Fruit fly (Drosophila melanogaster): ENCODE measurements around the gene Cpr67Fa1.
A peak's percentile ranks its signal among the peaks of the same experiment; 100 is the strongest.

Gene Cpr67Fa1

DNA sequence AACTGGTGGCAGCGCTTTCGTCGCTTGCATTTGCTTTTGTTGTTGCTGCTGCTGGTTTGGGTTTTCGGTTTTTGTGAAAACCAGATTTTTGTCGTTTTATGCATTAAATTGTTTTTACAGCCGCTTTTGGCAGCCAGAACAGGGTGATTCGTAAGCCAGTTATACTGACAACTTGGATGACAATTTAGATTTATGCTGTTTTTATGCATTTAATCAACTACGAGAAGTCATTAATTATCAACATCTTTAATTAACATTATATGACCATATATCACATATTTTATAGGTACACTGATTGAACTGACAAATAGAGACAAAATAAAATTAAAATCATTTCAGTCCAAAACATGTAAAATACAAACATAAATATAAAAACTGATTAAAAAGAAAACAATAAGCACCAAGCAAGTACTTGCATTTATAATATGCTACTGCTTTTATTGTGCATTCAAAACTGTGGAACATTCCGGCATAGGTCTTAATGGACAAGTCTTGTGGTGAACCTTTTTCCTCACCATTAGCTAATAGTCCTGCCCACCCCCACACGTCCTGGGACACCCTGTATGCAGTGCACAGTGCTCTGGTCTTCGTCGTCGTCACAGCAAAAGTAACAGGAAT is 34.9 kb upstream of the Cpr67Fa1 start (continued):
- TF ChIP-seq CG15336 (GFP tag; IDR thresholded peaks at IDR 0.05) (peak; percentile 74; the same call in 1 of the 2 replicates), fd59A (GFP tag; optimal IDR thresholded peaks at IDR 0.05) (peak; percentile 91), CG9139 (GFP tag; optimal IDR thresholded peaks at IDR 0.05) (peak; percentile 22), Hr4 (GFP tag; optimal IDR thresholded peaks at IDR 0.05) (peak; percentile 88), net (GFP tag; optimal IDR thresholded peaks at IDR 0.05) (peak; percentile 93), cyc (GFP tag; optimal IDR thresholded peaks at IDR 0.05) (peak; percentile 90), CG6276 (GFP tag; optimal IDR thresholded peaks at IDR 0.05) (peak; percentile 90), CG34406 (GFP tag; optimal IDR thresholded peaks at IDR 0.05) (peak; percentile 90), Lpt (GFP tag; optimal IDR thresholded peaks at IDR 0.05) (peak; percentile 81), CG10669 (GFP tag; optimal IDR thresholded peaks at IDR 0.05) (peak; percentile 82), CG32006 (GFP tag; optimal IDR thresholded peaks at IDR 0.05) (peak; percentile 96), CG11902 (GFP tag; optimal IDR thresholded peaks at IDR 0.05) (peak; percentile 78), fkh (GFP tag; optimal IDR thresholded peaks at IDR 0.05) (no peak), Hr38 (GFP tag; optimal IDR thresholded peaks at IDR 0.05) (no peak), OdsH (GFP tag; optimal IDR thresholded peaks at IDR 0.05) (peak; percentile 92), Met (GFP tag; optimal IDR thresholded peaks at IDR 0.05) (peak; percentile 94), svp (GFP tag) (peak; percentile 95), dsx (GFP tag; optimal IDR thresholded peaks at IDR 0.05; ENCODE audit: poor library complexity, severe bottlenecking) (peak; percentile 72), lz (GFP tag; optimal IDR thresholded peaks at IDR 0.05) (peak; percentile 93)

DNA sequence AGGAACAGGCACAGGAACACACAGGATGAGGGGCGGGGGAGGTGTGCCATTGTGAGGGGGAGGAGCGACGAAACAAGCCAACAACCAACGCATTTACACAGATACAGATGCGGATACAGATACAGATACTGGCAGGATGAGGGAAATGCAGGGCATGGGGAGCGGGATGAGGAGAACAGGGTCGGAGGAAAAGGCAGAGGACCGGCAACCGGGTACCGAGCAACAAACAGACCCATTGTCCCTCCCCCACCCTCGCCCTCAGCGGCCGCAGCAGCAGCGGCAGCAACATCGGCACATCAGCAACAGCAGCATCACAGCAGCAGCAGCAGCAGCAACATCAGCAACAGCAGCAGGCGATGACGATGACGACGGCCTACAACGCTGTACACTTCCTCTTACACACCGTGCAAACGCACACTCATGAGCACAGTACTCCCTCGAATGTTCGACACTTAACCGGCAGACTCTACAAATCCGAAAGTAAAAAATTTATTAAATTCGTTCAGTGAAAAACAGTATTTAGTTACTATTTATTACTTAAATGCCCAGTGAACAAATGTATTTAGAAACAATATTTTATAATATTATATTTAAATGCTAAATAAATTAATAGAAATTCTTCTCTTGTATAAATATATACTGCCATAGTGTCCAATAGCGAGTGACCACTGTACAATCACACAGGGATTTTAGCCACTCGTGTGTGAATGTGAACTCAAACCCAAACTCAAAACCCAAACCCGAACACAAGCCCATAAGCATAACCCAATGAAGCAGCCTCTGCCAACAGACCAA is 34.2 kb upstream of the Cpr67Fa1 start:
- peak; percentile 19 for TF ChIP-seq fd85E (GFP tag; optimal IDR thresholded peaks at IDR 0.05)
- peak; percentile 92 for TF ChIP-seq dsx (GFP tag; optimal IDR thresholded peaks at IDR 0.05; ENCODE audit: poor library complexity, severe bottlenecking)
- TF ChIP-seq CG1621 (tag; optimal IDR thresholded peaks at IDR 0.05) = peak; percentile 66
- peak; percentile 96 for TF ChIP-seq CG10631 (GFP tag; optimal IDR thresholded peaks at IDR 0.05)
- peak; percentile 83 for TF ChIP-seq CG11294 (GFP tag; IDR thresholded peaks at IDR 0.05)
- TF ChIP-seq Lpt (GFP tag; optimal IDR thresholded peaks at IDR 0.05) = peak; percentile 73
- TF ChIP-seq Ets21C (GFP tag; optimal IDR thresholded peaks at IDR 0.05) = peak; percentile 73
- peak; percentile 80 for TF ChIP-seq Hr39 (GFP tag; optimal IDR thresholded peaks at IDR 0.05)
- TF ChIP-seq CG34406 (GFP tag; optimal IDR thresholded peaks at IDR 0.05) = peak; percentile 93
- peak; percentile 87 for TF ChIP-seq lz (GFP tag; optimal IDR thresholded peaks at IDR 0.05)
- peak; percentile 59 for TF ChIP-seq Eip75B (GFP tag; optimal IDR thresholded peaks at IDR 0.05)
- peak; percentile 87 for TF ChIP-seq cyc (GFP tag; optimal IDR thresholded peaks at IDR 0.05)
- TF ChIP-seq CG8119 (GFP tag; IDR thresholded peaks at IDR 0.05) = peak; percentile 96
- peak; percentile 92 for TF ChIP-seq OdsH (GFP tag; optimal IDR thresholded peaks at IDR 0.05)
- TF ChIP-seq Sox14 (GFP tag; optimal IDR thresholded peaks at IDR 0.05) = peak; percentile 83
- peak; percentile 87 for TF ChIP-seq Met (GFP tag; optimal IDR thresholded peaks at IDR 0.05)
- peak; percentile 83 for TF ChIP-seq Gug (GFP tag; IDR thresholded peaks at IDR 0.05)
- TF ChIP-seq CG6276 (GFP tag; optimal IDR thresholded peaks at IDR 0.05) = peak; percentile 89
- peak; percentile 56 for TF ChIP-seq vri (GFP tag; optimal IDR thresholded peaks at IDR 0.05)
- TF ChIP-seq CG3919 (GFP tag; optimal IDR thresholded peaks at IDR 0.05) = peak; percentile 93
- TF ChIP-seq net (GFP tag; optimal IDR thresholded peaks at IDR 0.05) = peak; percentile 80
- peak; percentile 93 for TF ChIP-seq CG11902 (GFP tag; optimal IDR thresholded peaks at IDR 0.05)
- TF ChIP-seq CG4318 (GFP tag; optimal IDR thresholded peaks at IDR 0.05) = peak; percentile 90
- TF ChIP-seq Sox15 (GFP tag; optimal IDR thresholded peaks at IDR 0.05) = peak; percentile 88
- TF ChIP-seq Hr4 (GFP tag; optimal IDR thresholded peaks at IDR 0.05) = peak; percentile 84
- TF ChIP-seq Eip78C (GFP tag) = peak; percentile 95
- peak; percentile 84 for TF ChIP-seq topi (GFP tag; optimal IDR thresholded peaks at IDR 0.05)
- peak; percentile 80 for TF ChIP-seq CG8319 (GFP tag; optimal IDR thresholded peaks at IDR 0.05)
- peak; percentile 86 for TF ChIP-seq CG6163 (GFP tag; IDR thresholded peaks at IDR 0.05)
- TF ChIP-seq salr (GFP tag; optimal IDR thresholded peaks at IDR 0.05) = peak; percentile 57 to 76
- TF ChIP-seq CG15336 (GFP tag; IDR thresholded peaks at IDR 0.05) = peak; percentile 95
- TF ChIP-seq CG11762 (GFP tag; optimal IDR thresholded peaks at IDR 0.05; ENCODE audit: insufficient read depth) = peak; percentile 81
- peak; percentile 93 for TF ChIP-seq acj6 (GFP tag; optimal IDR thresholded peaks at IDR 0.05)
- TF ChIP-seq CG8632 (GFP tag; optimal IDR thresholded peaks at IDR 0.05) = peak; percentile 92
- TF ChIP-seq Smox (GFP tag; optimal IDR thresholded peaks at IDR 0.05) = peak; percentile 79
- peak; percentile 78 for TF ChIP-seq pdm3 (GFP tag; optimal IDR thresholded peaks at IDR 0.05)
- TF ChIP-seq esn (GFP tag; optimal IDR thresholded peaks at IDR 0.05) = peak; percentile 93
- peak; percentile 70 for TF ChIP-seq dac (GFP tag; optimal IDR thresholded peaks at IDR 0.05)
- TF ChIP-seq CG6808 (GFP tag; optimal IDR thresholded peaks at IDR 0.05) = peak; percentile 97

Data from whole organism, prepupa.